Worm (Caenorhabditis elegans): ENCODE results near the gene sir-2.2.

DNA sequence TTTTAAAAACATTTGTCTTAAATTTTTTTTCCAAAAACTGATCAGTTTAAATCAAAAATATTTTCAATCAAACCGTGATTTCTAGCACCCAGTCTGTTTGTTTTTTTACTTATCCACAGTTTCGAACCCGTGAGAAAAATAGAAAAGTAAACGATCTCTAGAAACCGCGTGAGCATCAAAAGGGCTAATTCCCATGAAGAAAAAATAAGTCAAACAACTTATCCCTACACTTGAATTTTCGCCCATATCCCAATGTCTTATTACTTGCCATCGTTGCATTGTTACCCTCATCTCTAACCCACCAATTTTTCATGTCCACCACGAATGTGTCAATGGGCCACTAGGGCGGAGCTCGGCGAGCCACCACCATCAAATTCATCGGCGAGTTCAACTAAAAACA is 9.9 kb downstream of the sir-2.2 start, which contains the start of gene ptr-24:
- TF ChIP-seq him-1 (tag; optimal IDR thresholded peaks at IDR 0.05), result no peak
- no peak for TF ChIP-seq W03F9.2 (tag; optimal IDR thresholded peaks at IDR 0.05)

Data from whole organism, L4/young adult.